Worm (Caenorhabditis elegans) whole organism, early embryonic: ENCODE data around the gene pbs-3.

Experiments used
- aly-1 ChIP-seq: sonication (generic microtip); optimal IDR thresholded peaks from 2 replicates; lab custom pipeline; 2016; ENCODE audit warnings: missing genetic modification characterization, missing compliant biosample characterization
- ama-1 ChIP-seq: fragments of 150-350 bp; optimal IDR thresholded peaks from 2 replicates; lab custom pipeline; 2014
- ceh-13 ChIP-seq: fragments of 200-800 bp; sonication (Bioruptor generic); optimal IDR thresholded peaks from 2 replicates; lab custom pipeline; 2018; ENCODE audit warnings: mild to moderate bottlenecking, missing genetic modification characterization, missing compliant biosample characterization
- ceh-36 ChIP-seq: sonication (generic microtip); optimal IDR thresholded peaks from 2 replicates; lab custom pipeline; 2016; ENCODE audit warnings: missing genetic modification characterization, inconsistent platforms, missing compliant biosample characterization
- ets-7 ChIP-seq: sonication (generic microtip); optimal IDR thresholded peaks from 2 replicates; lab custom pipeline; 2016; ENCODE audit warnings: missing genotype, missing genetic modification characterization, missing compliant biosample characterization
- hmbx-1 ChIP-seq: sonication (generic microtip); optimal IDR thresholded peaks from 2 replicates; lab custom pipeline; 2016; ENCODE audit warnings: mild to moderate bottlenecking, missing genetic modification characterization, missing compliant biosample characterization
- hnd-1 ChIP-seq: sonication (generic microtip); optimal IDR thresholded peaks from 2 replicates; lab custom pipeline; 2016; ENCODE audit warnings: missing genetic modification characterization, missing compliant biosample characterization
- pes-1 ChIP-seq: fragments of 200-800 bp; sonication (Bioruptor generic); IDR thresholded peaks from 2 replicates; pipeline ENCODE4 v1.3.6; 2022; ENCODE audit warnings: missing genetic modification reagents, missing genetic modification characterization, missing compliant biosample characterization
- scrt-1 ChIP-seq: fragments of 200-800 bp; sonication (Bioruptor generic); IDR thresholded peaks from 2 replicates; pipeline ENCODE4 v1.3.6; 2022; ENCODE audit warnings: missing genetic modification characterization, missing compliant biosample characterization
- sea-1 ChIP-seq: fragments of 200-800 bp; sonication (Bioruptor generic); conservative IDR thresholded peaks from 2 replicates; pipeline ENCODE4 v1.3.6; 2022; ENCODE audit warnings: missing genetic modification characterization, missing compliant biosample characterization
- tbx-37 ChIP-seq: fragments of 200-800 bp; sonication (Bioruptor generic); conservative IDR thresholded peaks from 2 replicates; pipeline ENCODE4 v1.3.6; 2022; ENCODE audit warnings: missing genetic modification reagents, missing genetic modification characterization, missing compliant biosample characterization

DNA sequence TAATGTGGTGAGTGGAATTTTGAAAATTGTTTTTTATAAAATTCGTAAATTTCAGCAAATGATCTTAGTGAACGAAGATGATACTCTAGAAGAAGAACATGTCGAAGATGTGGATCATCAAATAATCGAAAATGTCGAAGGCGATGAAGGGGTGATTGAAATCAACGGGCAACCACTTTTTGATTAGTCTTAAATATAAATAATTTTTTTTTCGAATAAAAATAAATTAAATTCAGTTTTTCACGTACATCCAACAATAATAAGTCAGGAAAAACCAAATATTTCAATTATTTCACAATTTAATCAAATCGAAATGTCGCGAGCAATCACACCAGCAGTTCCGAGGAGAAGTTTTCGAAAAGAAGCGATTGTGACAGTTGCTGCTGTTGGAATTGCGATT, 17.5 kb downstream of the pbs-3 start, which contains the start of gene ZK546.4:
- no peak for TF ChIP-seq ets-7 (tag; lab: Kevin White, UChicago)
- TF ChIP-seq pes-1 (GFP tag; lab: Robert Waterston, UW) = no peak
- no peak for TF ChIP-seq scrt-1
- no peak for TF ChIP-seq ama-1 (lab: Kevin White, UChicago)
- TF ChIP-seq aly-1 (tag; lab: Kevin White, UChicago) = no peak
- no peak for TF ChIP-seq tbx-37 (GFP tag; lab: Robert Waterston, UW)
- TF ChIP-seq hnd-1 (tag; lab: Kevin White, UChicago) = no peak
- TF ChIP-seq ceh-36 (tag; lab: Kevin White, UChicago) = no peak
- TF ChIP-seq hmbx-1 (tag; lab: Kevin White, UChicago) = no peak
- TF ChIP-seq ceh-13 (GFP tag; lab: Kevin White, UChicago) = no peak
- no peak for TF ChIP-seq sea-1 (GFP tag; lab: Robert Waterston, UW)
